Worm (Caenorhabditis elegans) whole organism, L2 larva: ENCODE data around the gene ttr-53.

Experiments used
- C34F6.9 ChIP-seq: fragments of 150-350 bp; optimal IDR thresholded peaks from 2 replicates; lab custom pipeline; 2014; ENCODE audit warnings: missing biosample characterization, missing genetic modification characterization
- R02D3.7 ChIP-seq: fragments of 150-350 bp; optimal IDR thresholded peaks from 2 replicates; lab custom pipeline; 2014; ENCODE audit warnings: missing biosample characterization, missing genetic modification characterization
- Y55F3AM.14 ChIP-seq: fragments of 200-800 bp; sonication (Bioruptor generic); optimal IDR thresholded peaks from 2 replicates; lab custom pipeline; 2018; ENCODE audit warnings: mild to moderate bottlenecking, missing genetic modification characterization, missing compliant biosample characterization
- ZK546.5 ChIP-seq: sonication (generic microtip); optimal IDR thresholded peaks from 2 replicates; lab custom pipeline; 2017; ENCODE audit warnings: missing biosample characterization, missing genetic modification characterization
- aly-2 ChIP-seq: fragments of 150-350 bp; optimal IDR thresholded peaks from 2 replicates; lab custom pipeline; 2014; ENCODE audit warnings: missing biosample characterization, missing genetic modification characterization
- ama-1 ChIP-seq: fragments of 150-350 bp; optimal IDR thresholded peaks from 2 replicates; lab custom pipeline; 2018; ENCODE audit warnings: inconsistent platforms
- blmp-1 ChIP-seq: sonication (generic microtip); optimal IDR thresholded peaks from 2 replicates; lab custom pipeline; 2017; ENCODE audit warnings: missing genetic modification characterization, mild to moderate bottlenecking, missing compliant biosample characterization, antibody characterized with exemption, moderate library complexity; ENCODE audit not compliant: insufficient read depth
- crh-2 ChIP-seq: sonication (generic microtip); optimal IDR thresholded peaks from 2 replicates; lab custom pipeline; 2017; ENCODE audit warnings: missing biosample characterization, missing genetic modification characterization
- dmd-4 ChIP-seq: sonication (generic microtip); optimal IDR thresholded peaks from 2 replicates; lab custom pipeline; 2017; ENCODE audit warnings: missing biosample characterization, missing genetic modification characterization
- egl-27 ChIP-seq: sonication (generic microtip); optimal IDR thresholded peaks from 3 replicates; lab custom pipeline; 2017; ENCODE audit warnings: missing biosample characterization, missing genetic modification reagents, missing genetic modification characterization
- fos-1 ChIP-seq: fragments of 150-350 bp; optimal IDR thresholded peaks from 2 replicates; lab custom pipeline; 2014; ENCODE audit warnings: missing biosample characterization, missing genetic modification characterization
- lin-11 ChIP-seq: fragments of 150-350 bp; sonication (generic microtip); optimal IDR thresholded peaks from 2 replicates; lab custom pipeline; 2014; ENCODE audit warnings: missing biosample characterization, missing genetic modification characterization, inconsistent platforms, mixed read lengths
- lin-13 ChIP-seq: fragments of 150-350 bp; optimal IDR thresholded peaks from 2 replicates; lab custom pipeline; 2014; ENCODE audit warnings: missing biosample characterization, missing genetic modification reagents, missing genetic modification characterization
- lsy-2 ChIP-seq, 2 experiments: fragments of 150-350 bp in 1 of 2; sonication (generic microtip) in 1 of 2; optimal IDR thresholded peaks; 2 replicates each; lab custom pipeline; 2014 to 2017; ENCODE audit warnings: missing biosample characterization in 2 of 2, missing genetic modification characterization in 2 of 2
- mab-5 ChIP-seq: fragments of 150-350 bp; optimal IDR thresholded peaks from 2 replicates; lab custom pipeline; 2014; ENCODE audit warnings: missing biosample characterization, missing genetic modification characterization
- mbf-1 ChIP-seq: sonication (generic microtip); optimal IDR thresholded peaks from 2 replicates; lab custom pipeline; 2017; ENCODE audit warnings: missing biosample characterization, missing genetic modification characterization
- mdl-1 ChIP-seq, 2 experiments: fragments of 150-350 bp in 1 of 2; sonication (generic microtip) in 1 of 2; optimal IDR thresholded peaks; 2 replicates each; lab custom pipeline; 2017; ENCODE audit warnings: missing biosample characterization in 2 of 2, missing genetic modification characterization in 2 of 2
- nhr-10 ChIP-seq: sonication (generic microtip); optimal IDR thresholded peaks from 2 replicates; lab custom pipeline; 2017; ENCODE audit warnings: missing biosample characterization, missing genetic modification characterization
- nhr-12 ChIP-seq: fragments of 150-350 bp; optimal IDR thresholded peaks from 2 replicates; lab custom pipeline; 2014; ENCODE audit warnings: missing biosample characterization, missing genetic modification characterization
- nhr-21 ChIP-seq: fragments of 150-350 bp; optimal IDR thresholded peaks from 2 replicates; lab custom pipeline; 2014; ENCODE audit warnings: missing biosample characterization, missing genetic modification characterization
- nhr-237 ChIP-seq: fragments of 150-350 bp; optimal IDR thresholded peaks from 2 replicates; lab custom pipeline; 2014; ENCODE audit warnings: missing biosample characterization, missing genetic modification characterization
- nhr-25 ChIP-seq: fragments of 150-350 bp; sonication (generic microtip); optimal IDR thresholded peaks from 3 replicates; lab custom pipeline; 2014; ENCODE audit warnings: missing biosample characterization, missing genetic modification characterization
- nhr-6 ChIP-seq: fragments of 150-350 bp; optimal IDR thresholded peaks from 2 replicates; lab custom pipeline; 2014; ENCODE audit warnings: missing biosample characterization, missing genetic modification characterization
- nhr-77 ChIP-seq: fragments of 150-350 bp; optimal IDR thresholded peaks from 2 replicates; lab custom pipeline; 2014; ENCODE audit warnings: missing biosample characterization, missing genetic modification characterization
- peb-1 ChIP-seq: fragments of 150-350 bp; optimal IDR thresholded peaks from 2 replicates; lab custom pipeline; 2014; ENCODE audit warnings: missing biosample characterization, missing genetic modification characterization
- sem-4 ChIP-seq: fragments of 150-350 bp; optimal IDR thresholded peaks from 2 replicates; lab custom pipeline; 2014; ENCODE audit warnings: missing biosample characterization, missing genetic modification reagents, missing genetic modification characterization
- skn-1 ChIP-seq: sonication (generic microtip); optimal IDR thresholded peaks from 2 replicates; lab custom pipeline; 2017; ENCODE audit warnings: missing biosample characterization, missing genetic modification characterization
- sma-3 ChIP-seq: sonication (generic microtip); optimal IDR thresholded peaks from 2 replicates; lab custom pipeline; 2016; ENCODE audit warnings: missing genetic modification reagents, missing genetic modification characterization, missing compliant biosample characterization
- sma-9 ChIP-seq, 2 experiments: fragments of 150-350 bp in 1 of 2; sonication (generic microtip) in 1 of 2; optimal IDR thresholded peaks; 2 replicates each; lab custom pipeline; 2014 to 2016; ENCODE audit warnings: missing genetic modification characterization in 2 of 2, mild to moderate bottlenecking in 1 of 2, missing biosample characterization in 1 of 2, missing compliant biosample characterization in 1 of 2, missing genetic modification reagents in 1 of 2, moderate library complexity in 1 of 2
- snpc-4 ChIP-seq: fragments of 150-350 bp; optimal IDR thresholded peaks from 2 replicates; lab custom pipeline; 2014; ENCODE audit warnings: missing biosample characterization, missing genetic modification characterization
- unc-62 ChIP-seq: fragments of 150-350 bp; optimal IDR thresholded peaks from 2 replicates; lab custom pipeline; 2014; ENCODE audit warnings: missing biosample characterization, missing genetic modification reagents, missing genetic modification characterization
- zag-1 ChIP-seq: fragments of 150-350 bp; optimal IDR thresholded peaks from 2 replicates; lab custom pipeline; 2014; ENCODE audit warnings: missing biosample characterization, missing genetic modification characterization
- ztf-1 ChIP-seq: fragments of 200-800 bp; sonication (Bioruptor generic); conservative IDR thresholded peaks from 2 replicates; pipeline ENCODE4 v1.3.6; 2022; ENCODE audit warnings: missing genetic modification characterization, missing compliant biosample characterization
- ztf-11 ChIP-seq: sonication (generic microtip); optimal IDR thresholded peaks from 2 replicates; lab custom pipeline; 2017; ENCODE audit warnings: missing biosample characterization, missing genetic modification characterization

ttr-53 gene

DNA sequence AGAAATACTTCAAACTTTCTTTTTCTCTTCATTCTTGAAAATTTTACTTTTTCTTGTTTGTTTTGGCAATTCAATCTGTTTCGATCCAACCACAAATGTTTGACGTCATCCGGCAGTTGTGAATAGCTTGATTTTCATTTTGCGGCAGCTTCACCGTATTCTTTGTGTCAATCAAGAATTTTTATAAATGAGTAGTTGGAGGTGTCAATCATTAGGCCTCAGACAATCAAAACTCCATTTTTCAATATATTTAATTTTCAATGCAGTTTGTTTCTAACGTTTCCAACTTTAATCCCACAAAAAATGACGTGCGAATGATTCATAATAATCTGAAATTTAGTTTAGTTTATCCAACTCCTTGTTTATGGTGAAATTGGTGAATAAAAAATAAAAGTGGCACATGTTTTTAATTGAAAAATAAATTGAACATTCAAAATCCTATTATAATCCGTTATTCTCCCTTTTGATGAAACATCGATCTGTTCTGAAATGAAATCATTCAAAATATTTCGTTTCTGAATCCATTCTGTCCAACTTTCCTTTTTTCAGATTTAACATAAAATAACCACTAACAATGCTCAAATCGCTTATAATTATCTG lies at the start of gene ttr-53:
Gene ttr-53, plus strand, starts transcription at position 550 of the 600 bp plus-strand sequence.
- TF ChIP-seq ztf-1 (GFP tag; lab: Robert Waterston, UW) (no peak), unc-62 (GFP tag; lab: Kevin White, UChicago) (no peak)

DNA sequence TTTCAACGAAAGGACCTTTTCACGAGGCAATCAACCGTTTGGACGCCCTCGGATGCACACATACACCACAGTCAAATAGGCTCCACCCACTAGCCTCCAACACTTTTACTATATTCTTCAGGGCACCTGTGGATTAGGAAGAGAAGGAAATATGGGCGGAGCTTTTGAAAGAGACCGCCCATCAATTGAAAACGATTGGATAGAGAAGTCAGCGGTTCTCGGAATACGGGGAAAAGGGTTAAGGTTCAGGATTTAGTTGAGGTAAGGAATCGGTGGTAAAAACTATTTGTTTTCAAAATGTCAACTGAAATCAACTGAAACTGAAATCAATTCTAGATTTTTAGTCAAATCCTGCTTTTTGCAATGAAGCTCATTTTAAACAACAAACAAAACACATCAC lies 47.4 kb upstream of the ttr-53 start, which contains the start of gene egl-38:
Gene egl-38, minus strand, starts transcription at position 101 of the 400 bp plus-strand sequence.
- no peak for TF ChIP-seq ztf-11
- no peak for TF ChIP-seq nhr-12 (tag; lab: Kevin White, UChicago)
- TF ChIP-seq nhr-237 (tag; lab: Kevin White, UChicago), result no peak
- TF ChIP-seq blmp-1 (tag; lab: Kevin White, UChicago), result no peak
- no peak for TF ChIP-seq lsy-2 (tag; optimal IDR thresholded peaks at IDR 0.05; lab: Kevin White, UChicago)
- TF ChIP-seq mbf-1, result no peak
- TF ChIP-seq sma-3 (GFP tag; lab: Kevin White, UChicago), result no peak
- TF ChIP-seq nhr-25 (tag; lab: Kevin White, UChicago), result no peak

DNA sequence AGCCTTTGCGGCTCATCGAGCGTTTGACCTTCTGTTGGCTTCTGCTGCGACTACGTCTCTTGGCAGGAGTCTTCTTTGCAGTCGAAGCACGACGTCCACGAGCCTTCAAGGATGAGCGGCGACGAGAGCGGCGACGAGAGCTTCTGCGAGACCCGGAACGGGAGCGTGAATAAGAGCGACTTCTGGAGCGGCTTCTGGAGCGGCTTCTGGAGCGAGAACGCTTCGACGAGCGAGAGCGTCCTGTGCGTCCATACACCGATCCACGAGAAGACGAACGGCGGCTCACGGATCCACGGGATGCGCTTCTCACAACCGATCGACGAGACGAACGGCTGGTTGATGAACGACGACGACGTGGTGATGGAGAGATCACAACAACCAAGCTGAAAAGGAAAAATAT lies 47.0 kb upstream of the ttr-53 start:
- TF ChIP-seq lin-11 (tag; lab: Kevin White, UChicago), result no peak
- TF ChIP-seq sem-4 (tag; lab: Kevin White, UChicago), result no peak
- TF ChIP-seq mbf-1, result no peak
- TF ChIP-seq ama-1 (lab: Kevin White, UChicago), result no peak
- TF ChIP-seq unc-62 (GFP tag; lab: Kevin White, UChicago), result no peak
- TF ChIP-seq nhr-21 (tag; lab: Kevin White, UChicago), result no peak
- TF ChIP-seq nhr-77 (tag; lab: Kevin White, UChicago), result no peak
- no peak for TF ChIP-seq ztf-11
- no peak for TF ChIP-seq fos-1 (tag; lab: Kevin White, UChicago)
- no peak for TF ChIP-seq ZK546.5
- no peak for TF ChIP-seq peb-1 (tag; lab: Kevin White, UChicago)
- no peak for TF ChIP-seq nhr-237 (tag; lab: Kevin White, UChicago)
- no peak for TF ChIP-seq sma-9 (GFP tag; optimal IDR thresholded peaks at IDR 0.05; lab: Kevin White, UChicago)
- TF ChIP-seq sma-9 (tag; optimal IDR thresholded peaks at IDR 0.05; lab: Kevin White, UChicago), result no peak

DNA sequence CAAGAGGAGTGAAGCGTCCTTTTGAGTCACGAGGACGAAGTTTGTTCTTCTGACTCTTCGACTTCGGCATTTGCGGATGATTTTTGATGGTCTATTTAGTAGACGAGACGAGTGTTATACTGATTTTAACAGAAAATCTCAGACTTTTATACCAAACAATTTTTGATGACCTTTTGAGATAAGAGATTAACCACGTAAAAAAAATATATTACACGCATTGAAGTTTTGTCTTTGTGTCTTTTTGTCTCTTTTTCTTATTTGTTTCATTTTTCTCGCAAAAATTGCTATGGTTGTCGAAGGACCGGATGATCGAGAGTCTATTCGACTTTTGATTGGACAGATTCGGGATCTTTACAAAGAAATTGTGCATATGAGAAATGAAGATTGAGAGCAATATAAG lies 46.4 kb upstream of the ttr-53 start, which contains the start of gene spch-1:
Gene spch-1, minus strand, starts transcription at position 101 of the 400 bp plus-strand sequence.
- TF ChIP-seq mbf-1, result no peak
- TF ChIP-seq nhr-10 (tag; lab: Kevin White, UChicago), result no peak
- no peak for TF ChIP-seq aly-2 (tag; lab: Kevin White, UChicago)
- TF ChIP-seq skn-1 (tag; lab: Kevin White, UChicago), result no peak
- no peak for TF ChIP-seq nhr-21 (tag; lab: Kevin White, UChicago)
- no peak for TF ChIP-seq crh-2 (tag; lab: Kevin White, UChicago)
- no peak for TF ChIP-seq fos-1 (tag; lab: Kevin White, UChicago)
- TF ChIP-seq, all 48 proteins: peak for 0

DNA sequence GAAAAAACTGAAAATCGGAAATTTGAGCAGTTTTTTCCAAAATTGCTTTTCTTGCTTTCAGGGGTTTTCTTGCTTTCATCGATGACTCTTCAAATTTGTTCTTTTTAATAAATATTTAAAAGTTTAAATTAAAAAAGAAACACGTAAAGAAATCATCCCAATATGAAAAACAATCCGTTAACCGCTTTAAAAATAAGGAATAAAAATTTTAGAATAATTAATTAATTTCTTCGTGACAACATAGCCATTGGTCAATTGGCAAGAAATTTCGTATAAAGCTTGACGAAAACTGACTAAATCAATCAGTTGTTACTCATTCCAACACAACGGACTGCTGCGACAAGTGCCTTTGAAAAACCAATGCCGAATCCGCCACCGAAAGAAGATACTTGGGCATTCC lies 45.3 kb upstream of the ttr-53 start, which contains the start of gene nsph-3.2:
Gene nsph-3.2, plus strand, starts transcription at position 301 of the 400 bp plus-strand sequence.
- no peak for TF ChIP-seq C34F6.9
- TF ChIP-seq nhr-25 (tag; lab: Kevin White, UChicago), result no peak
- no peak for TF ChIP-seq Y55F3AM.14
- TF ChIP-seq lsy-2 (tag; optimal IDR thresholded peaks at IDR 0.05; lab: Kevin White, UChicago), result no peak
- no peak for TF ChIP-seq mab-5 (tag; lab: Kevin White, UChicago)
- TF ChIP-seq zag-1 (tag; lab: Kevin White, UChicago), result no peak
- TF ChIP-seq dmd-4, result no peak
- TF ChIP-seq snpc-4 (tag; lab: Kevin White, UChicago), result no peak
- no peak for TF ChIP-seq crh-2 (tag; lab: Kevin White, UChicago)
- no peak for TF ChIP-seq mdl-1 (tag; optimal IDR thresholded peaks at IDR 0.05; lab: Kevin White, UChicago)
- no peak for TF ChIP-seq lin-13 (GFP tag; lab: Kevin White, UChicago)
- no peak for TF ChIP-seq egl-27 (tag; lab: Kevin White, UChicago)
- no peak for TF ChIP-seq R02D3.7 (tag; lab: Kevin White, UChicago)
- no peak for TF ChIP-seq nhr-6 (tag; lab: Kevin White, UChicago)
- no peak for TF ChIP-seq peb-1 (tag; lab: Kevin White, UChicago)
